Fruit fly (Drosophila melanogaster): ENCODE data around the gene bru3.

dm6 chr3L:13658700-13659099 lies 144.5 kb downstream of the bru3 start:
- no peak for TF ChIP-seq Bteb2 (GFP tag; optimal IDR thresholded peaks at IDR 0.05)
- no peak for TF ChIP-seq CG18619 (GFP tag; optimal IDR thresholded peaks at IDR 0.05)
- no peak for TF ChIP-seq hb (GFP tag; IDR thresholded peaks at IDR 0.05; ENCODE audit: partially characterized antibody)
- no peak for TF ChIP-seq CG10959 (GFP tag; IDR thresholded peaks at IDR 0.05)
- TF ChIP-seq CG4424 (GFP tag; optimal IDR thresholded peaks at IDR 0.05): no peak
- no peak for TF ChIP-seq klu (GFP tag; IDR thresholded peaks at IDR 0.05)
- TF ChIP-seq Lim3 (GFP tag; IDR thresholded peaks at IDR 0.05): no peak
- TF ChIP-seq Lpt (GFP tag; optimal IDR thresholded peaks at IDR 0.05): no peak
- no peak for TF ChIP-seq oc (tag; optimal IDR thresholded peaks at IDR 0.05)
- TF ChIP-seq tup (GFP tag; optimal IDR thresholded peaks at IDR 0.05): no peak
- no peak for TF ChIP-seq cg (GFP tag; optimal IDR thresholded peaks at IDR 0.05)
- no peak for TF ChIP-seq CG6854 (GFP tag; optimal IDR thresholded peaks at IDR 0.05)

Data from whole organism, embryonic.